Worm (Caenorhabditis elegans) whole organism, L1 larva: ENCODE measurements around the gene C05B5.12.

Experiments used
- ama-1 ChIP-seq: fragments of 150-350 bp; optimal IDR thresholded peaks from 2 replicates; lab custom pipeline; 2014
- efl-1 ChIP-seq, 4 experiments: fragments of 150-350 bp; optimal IDR thresholded peaks in 3 of 4; peaks in 1 of 4; 1 replicate in 1 of 4; 2 replicates in 3 of 4; lab custom pipeline; 2014; ENCODE audit warnings: missing biosample characterization in 2 of 4, missing genetic modification characterization in 2 of 4, missing genetic modification reagents in 2 of 4
- elt-2 ChIP-seq: sonication (generic microtip); optimal IDR thresholded peaks from 2 replicates; lab custom pipeline; 2016; ENCODE audit warnings: missing genetic modification characterization, mild to moderate bottlenecking, inconsistent platforms, missing compliant biosample characterization, missing genetic modification reagents
- lin-14 ChIP-seq: fragments of 200-800 bp; sonication (Bioruptor generic); optimal IDR thresholded peaks from 2 replicates; lab custom pipeline; 2018; ENCODE audit warnings: mild to moderate bottlenecking, missing genetic modification characterization, moderate library complexity, missing compliant biosample characterization
- nhr-76 ChIP-seq: sonication (generic microtip); optimal IDR thresholded peaks from 2 replicates; lab custom pipeline; 2017; ENCODE audit warnings: missing biosample characterization, missing genetic modification characterization
- rnt-1 ChIP-seq: sonication (generic microtip); optimal IDR thresholded peaks from 2 replicates; lab custom pipeline; 2016; ENCODE audit warnings: mild to moderate bottlenecking, missing genetic modification characterization, moderate library complexity, missing compliant biosample characterization
- skn-1 ChIP-seq: fragments of 150-350 bp; optimal IDR thresholded peaks from 2 replicates; lab custom pipeline; 2014; ENCODE audit warnings: missing biosample characterization, missing genetic modification characterization
- sptf-1 ChIP-seq: fragments of 150-350 bp; optimal IDR thresholded peaks from 2 replicates; lab custom pipeline; 2014; ENCODE audit warnings: missing biosample characterization, missing genetic modification characterization
- xbp-1 ChIP-seq: sonication (generic microtip); optimal IDR thresholded peaks from 2 replicates; lab custom pipeline; 2016; ENCODE audit warnings: missing genetic modification characterization, missing compliant biosample characterization

DNA sequence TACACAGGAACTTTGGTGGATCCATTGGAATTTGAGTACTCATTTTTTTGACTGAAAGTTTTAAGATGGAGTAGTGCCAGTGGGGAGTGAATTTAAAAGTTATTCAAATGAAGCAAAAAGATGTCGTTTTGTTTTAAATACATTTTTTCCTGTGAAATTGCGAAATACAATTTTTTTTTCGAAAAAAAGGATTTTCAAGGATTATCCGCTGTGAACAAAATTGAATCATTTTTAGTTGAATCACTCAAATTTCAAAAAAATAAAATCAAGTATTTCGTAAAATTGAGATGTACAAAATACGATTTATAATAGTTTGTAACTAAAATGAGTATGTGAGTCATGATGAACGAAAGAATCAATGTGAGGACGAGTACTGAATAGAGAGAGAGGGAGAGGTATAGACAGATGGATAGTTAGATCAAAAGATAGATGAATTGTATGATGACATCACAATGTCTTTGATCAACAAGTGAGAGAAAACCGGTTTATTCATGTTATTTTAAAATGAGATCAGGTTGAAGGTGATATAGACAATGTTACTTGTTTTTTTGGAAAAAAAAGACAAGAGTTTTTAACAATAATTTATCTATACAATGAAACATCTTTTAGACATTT is 19.7 kb downstream of the C05B5.12 start, which contains the start of gene C05B5.8:
- TF ChIP-seq nhr-76 (tag; lab: Kevin White, UChicago): no peak
- TF ChIP-seq lin-14 (GFP tag; lab: Kevin White, UChicago): peak; percentile 86
- TF ChIP-seq xbp-1 (tag; lab: Kevin White, UChicago): no peak
- TF ChIP-seq skn-1 (tag; lab: Kevin White, UChicago): no peak
- no peak for TF ChIP-seq elt-2 (tag; lab: Kevin White, UChicago)
- TF ChIP-seq efl-1 (optimal IDR thresholded peaks at IDR 0.05; lab: Kevin White, UChicago): peak in 1 of 2 experiments; percentile 28
- TF ChIP-seq efl-1 (GFP tag; optimal IDR thresholded peaks at IDR 0.05 in 1 of 2; lab: Kevin White, UChicago): peak in 1 of 2 experiments; percentile 59
- no peak for TF ChIP-seq ama-1
- no peak for TF ChIP-seq sptf-1 (tag; lab: Kevin White, UChicago)
- TF ChIP-seq rnt-1 (tag; lab: Kevin White, UChicago): no peak
